Fruit fly (Drosophila melanogaster): ENCODE results near the gene fid.

The fid gene

DNA sequence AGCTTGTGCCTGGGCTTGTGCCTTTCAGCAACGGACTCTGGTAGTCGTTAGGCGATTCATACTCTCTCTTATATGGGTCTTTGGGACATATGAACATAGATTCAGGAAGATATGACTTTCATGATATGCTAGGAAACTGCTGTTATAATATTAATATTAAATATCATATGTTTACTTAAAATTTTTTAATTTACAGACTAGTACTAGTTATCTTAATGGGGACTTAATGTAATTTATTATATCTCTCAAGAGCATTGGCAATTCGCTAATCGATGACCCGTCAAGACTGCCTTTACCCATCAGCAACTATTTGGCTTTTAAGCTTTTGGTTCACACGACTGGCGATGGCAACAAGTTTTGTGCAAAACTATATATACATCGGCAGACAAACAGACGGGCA lies 49.4 kb downstream of the fid start (continued):
- TF ChIP-seq CG10669 (GFP tag; optimal IDR thresholded peaks at IDR 0.05): peak; percentile 0
- TF ChIP-seq Smox (GFP tag; optimal IDR thresholded peaks at IDR 0.05): no peak
- no peak for TF ChIP-seq CG9139 (GFP tag; optimal IDR thresholded peaks at IDR 0.05)
- TF ChIP-seq CG4318 (GFP tag; optimal IDR thresholded peaks at IDR 0.05): peak; percentile 81
- TF ChIP-seq fkh (GFP tag; optimal IDR thresholded peaks at IDR 0.05): no peak
- TF ChIP-seq CG31627 (GFP tag; optimal IDR thresholded peaks at IDR 0.05): no peak
- peak; percentile 19 for TF ChIP-seq Sox14 (GFP tag; optimal IDR thresholded peaks at IDR 0.05)

DNA sequence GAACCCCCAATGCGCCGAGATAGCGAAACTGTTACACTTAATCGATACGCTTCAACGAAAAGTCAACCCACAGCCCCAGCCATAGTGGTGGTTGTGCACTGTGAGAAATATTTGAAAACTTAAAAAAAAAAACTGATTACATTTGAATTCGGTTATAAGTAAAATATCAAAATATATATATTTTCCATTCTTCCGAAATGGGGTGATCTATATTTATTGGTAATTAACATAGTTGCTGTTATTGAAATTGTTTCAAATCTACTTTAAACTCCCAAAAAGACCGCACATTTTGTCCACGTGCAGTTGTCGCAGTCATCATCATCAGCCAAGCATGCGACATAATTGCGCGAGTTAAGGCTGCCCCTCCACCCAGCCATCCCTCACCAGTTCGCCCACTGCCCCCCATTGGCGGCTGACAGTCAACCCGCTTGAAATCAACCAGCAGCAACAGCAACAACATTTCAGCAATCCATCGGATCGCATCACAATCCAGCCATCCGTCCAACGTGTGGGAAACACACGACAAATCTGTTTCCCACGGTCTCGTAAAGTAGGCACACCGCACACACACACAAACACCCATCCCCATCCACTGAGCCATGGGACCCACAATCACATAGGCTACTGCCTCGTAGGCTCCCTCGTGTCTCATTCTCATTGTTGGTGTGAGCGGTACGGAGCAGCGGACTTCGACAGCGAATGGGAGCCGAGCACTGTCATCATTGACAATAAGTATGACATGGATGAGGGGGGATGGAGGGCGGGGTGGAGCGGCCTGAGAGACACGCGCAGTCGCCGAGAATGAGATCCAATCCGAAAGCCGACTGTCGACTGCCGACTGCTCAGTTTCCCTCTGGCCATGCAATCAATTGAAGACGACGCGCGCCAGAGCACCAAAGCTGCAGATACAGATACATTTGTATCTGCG lies 50.6 kb downstream of the fid start:
- peak; percentile 72 for TF ChIP-seq Ets96B (tag; optimal IDR thresholded peaks at IDR 0.05)
- peak; percentile 33 for TF ChIP-seq CG6792 (GFP tag; optimal IDR thresholded peaks at IDR 0.05)
- TF ChIP-seq CG7368 (GFP tag; optimal IDR thresholded peaks at IDR 0.05): peak; percentile 54
- TF ChIP-seq Lpt (GFP tag; optimal IDR thresholded peaks at IDR 0.05): peak; percentile 25
- peak; percentile 36 for TF ChIP-seq Sox14 (GFP tag; optimal IDR thresholded peaks at IDR 0.05)
- TF ChIP-seq Gug (GFP tag; IDR thresholded peaks at IDR 0.05): peak; percentile 58
- peak; percentile 53 for TF ChIP-seq Sox15 (GFP tag; optimal IDR thresholded peaks at IDR 0.05)
- peak; percentile 43 for TF ChIP-seq cyc (GFP tag; optimal IDR thresholded peaks at IDR 0.05)
- peak; percentile 77 for TF ChIP-seq Hr4 (GFP tag; optimal IDR thresholded peaks at IDR 0.05)
- peak; percentile 62 for TF ChIP-seq CG8632 (GFP tag; optimal IDR thresholded peaks at IDR 0.05)
- peak; percentile 74 for TF ChIP-seq CG6276 (GFP tag; optimal IDR thresholded peaks at IDR 0.05)
- TF ChIP-seq fd59A (GFP tag; optimal IDR thresholded peaks at IDR 0.05): peak; percentile 55
- peak; percentile 72 for TF ChIP-seq CG6808 (GFP tag; optimal IDR thresholded peaks at IDR 0.05)
- no peak for TF ChIP-seq Blimp-1 (GFP tag; optimal IDR thresholded peaks at IDR 0.05)
- peak; percentile 62 for TF ChIP-seq CG3919 (GFP tag; optimal IDR thresholded peaks at IDR 0.05)
- TF ChIP-seq dac (GFP tag; optimal IDR thresholded peaks at IDR 0.05): peak; percentile 53
- TF ChIP-seq CG34406 (GFP tag; optimal IDR thresholded peaks at IDR 0.05): peak; percentile 73
- peak; percentile 60 for TF ChIP-seq CG1621 (tag; optimal IDR thresholded peaks at IDR 0.05)
- peak; percentile 59 for TF ChIP-seq CG11762 (GFP tag; optimal IDR thresholded peaks at IDR 0.05; ENCODE audit: insufficient read depth)
- TF ChIP-seq Hr39 (GFP tag; optimal IDR thresholded peaks at IDR 0.05): peak; percentile 36
- TF ChIP-seq OdsH (GFP tag; optimal IDR thresholded peaks at IDR 0.05): peak; percentile 82
- TF ChIP-seq Sox102F (GFP tag; optimal IDR thresholded peaks at IDR 0.05): peak; percentile 26
- TF ChIP-seq CG10669 (GFP tag; optimal IDR thresholded peaks at IDR 0.05): peak; percentile 73
- TF ChIP-seq eg (GFP tag; IDR thresholded peaks at IDR 0.05): peak; percentile 84
- no peak for TF ChIP-seq Hr38 (GFP tag; optimal IDR thresholded peaks at IDR 0.05)
- peak; percentile 34 to 75 for TF ChIP-seq salr (GFP tag; optimal IDR thresholded peaks at IDR 0.05)
- TF ChIP-seq Ets21C (GFP tag; optimal IDR thresholded peaks at IDR 0.05): peak; percentile 6
- TF ChIP-seq dsx (GFP tag; optimal IDR thresholded peaks at IDR 0.05; ENCODE audit: poor library complexity, severe bottlenecking): no peak
- TF ChIP-seq CG9139 (GFP tag; optimal IDR thresholded peaks at IDR 0.05): no peak
- TF ChIP-seq fkh (GFP tag; optimal IDR thresholded peaks at IDR 0.05): no peak
- TF ChIP-seq CG8119 (GFP tag; IDR thresholded peaks at IDR 0.05): peak; percentile 83
- TF ChIP-seq CG11902 (GFP tag; optimal IDR thresholded peaks at IDR 0.05): peak; percentile 47
- no peak for TF ChIP-seq svp (GFP tag)
- no peak for TF ChIP-seq Eip93F (GFP tag; optimal IDR thresholded peaks at IDR 0.05)
- no peak for TF ChIP-seq fd85E (GFP tag; optimal IDR thresholded peaks at IDR 0.05)
- peak; percentile 89 for TF ChIP-seq Eip78C (GFP tag)
- peak; percentile 62 for TF ChIP-seq net (GFP tag; optimal IDR thresholded peaks at IDR 0.05)
- peak; percentile 68 for TF ChIP-seq CG3032 (tag; optimal IDR thresholded peaks at IDR 0.05)
- TF ChIP-seq Met (GFP tag; optimal IDR thresholded peaks at IDR 0.05): peak; percentile 53
- peak; percentile 15 for TF ChIP-seq CG31627 (GFP tag; optimal IDR thresholded peaks at IDR 0.05)
- peak; percentile 51 for TF ChIP-seq Smox (GFP tag; optimal IDR thresholded peaks at IDR 0.05)
- peak; percentile 40 for TF ChIP-seq CG16779 (tag; optimal IDR thresholded peaks at IDR 0.05)
- TF ChIP-seq Eip75B (GFP tag; optimal IDR thresholded peaks at IDR 0.05): peak; percentile 61
- TF ChIP-seq pdm3 (GFP tag; optimal IDR thresholded peaks at IDR 0.05): peak; percentile 65
- peak; percentile 77 for TF ChIP-seq achi (GFP tag; optimal IDR thresholded peaks at IDR 0.05)
- TF ChIP-seq vri (GFP tag; optimal IDR thresholded peaks at IDR 0.05): peak; percentile 27
